Worm (Caenorhabditis elegans) whole organism, young adult: ENCODE measurements around the gene klp-12.

Experiments used
- B0261.1 ChIP-seq: sonication (generic microtip); optimal IDR thresholded peaks from 2 replicates; lab custom pipeline; 2016; ENCODE audit warnings: mild to moderate bottlenecking, missing genetic modification characterization, moderate library complexity, missing compliant biosample characterization
- B0336.3 ChIP-seq: fragments of 200-800 bp; sonication (Bioruptor generic); IDR thresholded peaks from 2 replicates; pipeline ENCODE4 v1.3.6; 2022; ENCODE audit warnings: missing genetic modification characterization, missing compliant biosample characterization
- C17E4.6 ChIP-seq: fragments of 200-800 bp; sonication (Bioruptor generic); IDR thresholded peaks from 2 replicates; pipeline ENCODE4 v1.3.6; 2022; ENCODE audit warnings: missing genetic modification reagents, missing genetic modification characterization, missing compliant biosample characterization
- F23B12.7 ChIP-seq: sonication (generic microtip); optimal IDR thresholded peaks from 2 replicates; lab custom pipeline; 2017; ENCODE audit warnings: missing genetic modification characterization, mild to moderate bottlenecking, missing compliant biosample characterization, antibody characterized with exemption, moderate library complexity; ENCODE audit not compliant: insufficient read depth
- F37B4.10 ChIP-seq: fragments of 200-800 bp; sonication (Bioruptor generic); IDR thresholded peaks from 2 replicates; pipeline ENCODE4 v1.3.6; 2022; ENCODE audit warnings: missing genetic modification characterization, missing compliant biosample characterization
- F52B5.7 ChIP-seq: sonication (generic microtip); optimal IDR thresholded peaks from 2 replicates; lab custom pipeline; 2016; ENCODE audit warnings: mild to moderate bottlenecking, missing genetic modification characterization, missing compliant biosample characterization
- F55B11.4 ChIP-seq: sonication (generic microtip); optimal IDR thresholded peaks from 2 replicates; lab custom pipeline; 2016; ENCODE audit warnings: missing compliant biosample characterization, missing genetic modification characterization, borderline replicate concordance; ENCODE audit not compliant: insufficient read depth
- F57A8.1 ChIP-seq: fragments of 200-800 bp; sonication (Bioruptor generic); optimal IDR thresholded peaks from 2 replicates; lab custom pipeline; 2018; ENCODE audit warnings: mild to moderate bottlenecking, missing genetic modification characterization, moderate library complexity, missing compliant biosample characterization
- F57C9.4 ChIP-seq: sonication (generic microtip); optimal IDR thresholded peaks from 2 replicates; lab custom pipeline; 2017; ENCODE audit warnings: mild to moderate bottlenecking, missing genetic modification characterization, missing compliant biosample characterization
- T07F8.4 ChIP-seq: sonication (generic microtip); optimal IDR thresholded peaks from 2 replicates; lab custom pipeline; 2016; ENCODE audit warnings: mild to moderate bottlenecking, missing genetic modification characterization, moderate library complexity, missing compliant biosample characterization
- Y53F4B.3 ChIP-seq: fragments of 200-800 bp; sonication (Bioruptor generic); IDR thresholded peaks from 2 replicates; pipeline ENCODE4 v1.3.6; 2022; ENCODE audit warnings: missing genetic modification reagents, missing genetic modification characterization, missing compliant biosample characterization
- Y53G8AR.9 ChIP-seq: fragments of 200-800 bp; sonication (Bioruptor generic); conservative IDR thresholded peaks from 2 replicates; pipeline ENCODE4 v1.3.6; 2022; ENCODE audit warnings: missing genetic modification reagents, missing genetic modification characterization, missing compliant biosample characterization
- aptf-2 ChIP-seq: fragments of 200-800 bp; sonication (Bioruptor generic); conservative IDR thresholded peaks from 2 replicates; pipeline ENCODE4 v1.3.6; 2022; ENCODE audit warnings: missing genetic modification reagents, missing genetic modification characterization, missing compliant biosample characterization
- attf-5 ChIP-seq: fragments of 200-800 bp; sonication (Bioruptor generic); optimal IDR thresholded peaks from 2 replicates; lab custom pipeline; 2018; ENCODE audit warnings: mild to moderate bottlenecking, missing genetic modification characterization, missing compliant biosample characterization
- ccch-3 ChIP-seq: fragments of 200-800 bp; sonication (Bioruptor generic); optimal IDR thresholded peaks from 2 replicates; lab custom pipeline; 2018; ENCODE audit warnings: mild to moderate bottlenecking, missing genetic modification characterization, missing compliant biosample characterization
- egl-18 ChIP-seq: fragments of 200-800 bp; sonication (Bioruptor generic); IDR thresholded peaks from 2 replicates; pipeline ENCODE4 v1.3.6; 2022; ENCODE audit warnings: missing genetic modification reagents, missing genetic modification characterization, missing compliant biosample characterization
- egrh-3 ChIP-seq: fragments of 200-800 bp; sonication (Bioruptor generic); IDR thresholded peaks from 2 replicates; pipeline ENCODE4 v1.3.6; 2022; ENCODE audit warnings: missing genetic modification reagents, missing genetic modification characterization, missing compliant biosample characterization
- ekl-4 ChIP-seq: fragments of 200-800 bp; sonication (Bioruptor generic); IDR thresholded peaks from 2 replicates; pipeline ENCODE4 v1.3.6; 2022; ENCODE audit warnings: missing genetic modification reagents, missing genetic modification characterization, missing compliant biosample characterization
- ets-4 ChIP-seq: fragments of 200-800 bp; sonication (Bioruptor generic); optimal IDR thresholded peaks from 2 replicates; lab custom pipeline; 2018; ENCODE audit warnings: mild to moderate bottlenecking, missing genetic modification characterization, missing compliant biosample characterization
- gei-17 ChIP-seq: fragments of 200-800 bp; sonication (Bioruptor generic); optimal IDR thresholded peaks from 2 replicates; lab custom pipeline; 2018; ENCODE audit warnings: mild to moderate bottlenecking, missing genetic modification characterization, missing compliant biosample characterization
- hmg-20 ChIP-seq: fragments of 200-800 bp; sonication (Bioruptor generic); IDR thresholded peaks from 2 replicates; pipeline ENCODE4 v1.3.6; 2022; ENCODE audit warnings: missing genetic modification reagents, missing genetic modification characterization, missing compliant biosample characterization
- hsf-1 ChIP-seq: fragments of 200-800 bp; sonication (Bioruptor generic); IDR thresholded peaks from 2 replicates; pipeline ENCODE4 v1.3.6; 2022; ENCODE audit warnings: missing genetic modification reagents, missing genetic modification characterization, missing compliant biosample characterization
- let-526 ChIP-seq: fragments of 200-800 bp; sonication (Bioruptor generic); IDR thresholded peaks from 2 replicates; pipeline ENCODE4 v1.3.6; 2022; ENCODE audit warnings: missing genetic modification reagents, missing genetic modification characterization, missing compliant biosample characterization
- lin-26 ChIP-seq: fragments of 200-800 bp; sonication (Bioruptor generic); IDR thresholded peaks from 2 replicates; pipeline ENCODE4 v1.3.6; 2022; ENCODE audit warnings: missing genetic modification reagents, missing genetic modification characterization, missing compliant biosample characterization
- lin-35 ChIP-seq, 3 experiments: fragments of 150-350 bp in 2 of 3; sonication (generic microtip) in 1 of 3; optimal IDR thresholded peaks; 2 replicates each; lab custom pipeline; 2014 to 2018; ENCODE audit warnings: missing biosample characterization in 3 of 3, missing genetic modification characterization in 3 of 3, missing genetic modification reagents in 3 of 3
- lir-1 ChIP-seq: fragments of 200-800 bp; sonication (Bioruptor generic); conservative IDR thresholded peaks from 2 replicates; pipeline ENCODE4 v1.3.6; 2022; ENCODE audit warnings: missing genetic modification reagents, missing genetic modification characterization, missing compliant biosample characterization
- madf-10 ChIP-seq: sonication (generic microtip); optimal IDR thresholded peaks from 2 replicates; lab custom pipeline; 2016; ENCODE audit warnings: mild to moderate bottlenecking, missing genetic modification characterization, missing compliant biosample characterization
- madf-3 ChIP-seq: fragments of 200-800 bp; sonication (Bioruptor generic); IDR thresholded peaks from 2 replicates; pipeline ENCODE4 v1.3.6; 2022; ENCODE audit warnings: missing genetic modification reagents, missing genetic modification characterization, missing compliant biosample characterization
- madf-6 ChIP-seq: fragments of 200-800 bp; sonication (Bioruptor generic); IDR thresholded peaks from 2 replicates; pipeline ENCODE4 v1.3.6; 2022; ENCODE audit warnings: missing genetic modification reagents, missing genetic modification characterization, missing compliant biosample characterization
- madf-8 ChIP-seq: fragments of 200-800 bp; sonication (Bioruptor generic); conservative IDR thresholded peaks from 2 replicates; pipeline ENCODE4 v1.3.6; 2022; ENCODE audit warnings: missing genetic modification reagents, missing genetic modification characterization, missing compliant biosample characterization
- nfya-1 ChIP-seq: sonication (generic microtip); optimal IDR thresholded peaks from 2 replicates; lab custom pipeline; 2017; ENCODE audit warnings: antibody characterized with exemption, missing compliant biosample characterization, missing genetic modification characterization, borderline replicate concordance; ENCODE audit not compliant: insufficient read depth
- nhr-179 ChIP-seq: sonication (generic microtip); optimal IDR thresholded peaks from 2 replicates; lab custom pipeline; 2016; ENCODE audit warnings: mild to moderate bottlenecking, missing genetic modification characterization, missing compliant biosample characterization
- nhr-27 ChIP-seq: fragments of 200-800 bp; sonication (Bioruptor generic); optimal IDR thresholded peaks from 2 replicates; lab custom pipeline; 2018; ENCODE audit warnings: mild to moderate bottlenecking, missing genetic modification characterization, moderate library complexity, missing compliant biosample characterization
- nhr-80 ChIP-seq: sonication (generic microtip); optimal IDR thresholded peaks from 2 replicates; lab custom pipeline; 2016; ENCODE audit warnings: missing genetic modification characterization, missing compliant biosample characterization
- nhr-90 ChIP-seq: sonication (generic microtip); optimal IDR thresholded peaks from 2 replicates; lab custom pipeline; 2016; ENCODE audit warnings: missing genotype, mild to moderate bottlenecking, missing genetic modification characterization, missing compliant biosample characterization
- rec-8 ChIP-seq, 2 experiments: sonication (generic microtip); optimal IDR thresholded peaks; 2 replicates each; lab custom pipeline; 2016; ENCODE audit warnings: mild to moderate bottlenecking in 2 of 2, missing genetic modification characterization in 2 of 2, missing genetic modification reagents in 2 of 2, missing genotype in 2 of 2, missing biosample characterization in 1 of 2, missing compliant biosample characterization in 1 of 2, moderate library complexity in 1 of 2
- sea-2 ChIP-seq: fragments of 200-800 bp; sonication (Bioruptor generic); IDR thresholded peaks from 2 replicates; pipeline ENCODE4 v1.3.6; 2022; ENCODE audit warnings: missing genetic modification characterization, missing compliant biosample characterization
- snpc-1.3 ChIP-seq: sonication (generic microtip); optimal IDR thresholded peaks from 2 replicates; lab custom pipeline; 2017; ENCODE audit warnings: missing genetic modification characterization, mild to moderate bottlenecking, missing compliant biosample characterization, antibody characterized with exemption, moderate library complexity, missing genotype, missing genetic modification reagents; ENCODE audit not compliant: insufficient read depth
- snpc-3.4 ChIP-seq: sonication (generic microtip); optimal IDR thresholded peaks from 2 replicates; lab custom pipeline; 2017; ENCODE audit warnings: missing genetic modification characterization, mild to moderate bottlenecking, missing compliant biosample characterization, antibody characterized with exemption, moderate library complexity, missing genotype, missing genetic modification reagents
- sptf-2 ChIP-seq: fragments of 200-800 bp; sonication (Bioruptor generic); optimal IDR thresholded peaks from 2 replicates; lab custom pipeline; 2018; ENCODE audit warnings: mild to moderate bottlenecking, missing genetic modification characterization, missing compliant biosample characterization
- tbp1 ChIP-seq: fragments of 200-800 bp; sonication (Bioruptor generic); optimal IDR thresholded peaks from 2 replicates; lab custom pipeline; 2018; ENCODE audit warnings: mild to moderate bottlenecking, missing genetic modification characterization, missing compliant biosample characterization
- tlf-1 ChIP-seq: fragments of 200-800 bp; sonication (Bioruptor generic); optimal IDR thresholded peaks from 2 replicates; lab custom pipeline; 2018; ENCODE audit warnings: mild to moderate bottlenecking, missing genetic modification characterization, missing compliant biosample characterization
- unc-130 ChIP-seq: sonication (generic microtip); optimal IDR thresholded peaks from 2 replicates; lab custom pipeline; 2016; ENCODE audit warnings: missing genetic modification reagents, missing genetic modification characterization, missing compliant biosample characterization
- zfh-2 ChIP-seq: fragments of 200-800 bp; sonication (Bioruptor generic); conservative IDR thresholded peaks from 2 replicates; pipeline ENCODE4 v1.3.6; 2022; ENCODE audit warnings: missing genetic modification reagents, missing genetic modification characterization, missing compliant biosample characterization
- zim-3 ChIP-seq: sonication (generic microtip); optimal IDR thresholded peaks from 2 replicates; lab custom pipeline; 2017; ENCODE audit warnings: mild to moderate bottlenecking, missing genetic modification characterization, moderate library complexity, missing compliant biosample characterization
- ztf-25 ChIP-seq: fragments of 200-800 bp; sonication (Bioruptor generic); IDR thresholded peaks from 2 replicates; pipeline ENCODE4 v1.3.6; 2022; ENCODE audit warnings: missing genetic modification reagents, missing genetic modification characterization, missing compliant biosample characterization
- ztf-6 ChIP-seq: fragments of 200-800 bp; sonication (Bioruptor generic); IDR thresholded peaks from 2 replicates; pipeline ENCODE4 v1.3.6; 2022; ENCODE audit warnings: missing genetic modification reagents, missing genetic modification characterization, missing compliant biosample characterization

klp-12 gene

ce11 chrIV:11340735-11341443, 18.8 kb downstream of the klp-12 start (continued):
- peak; percentile 17; the same call in 1 of the 2 replicates for TF ChIP-seq madf-8 (GFP tag; lab: Robert Waterston, UW)
- no peak for TF ChIP-seq snpc-3.4 (tag; lab: Kevin White, UChicago)
- TF ChIP-seq ccch-3 (GFP tag; lab: Kevin White, UChicago) = no peak
- no peak for TF ChIP-seq nhr-90 (tag; lab: Kevin White, UChicago)
- TF ChIP-seq T07F8.4 (tag; lab: Kevin White, UChicago) = no peak
- peak; percentile 71 for TF ChIP-seq madf-6 (GFP tag; lab: Robert Waterston, UW)
- peak; percentile 63 for TF ChIP-seq Y53G8AR.9 (GFP tag; lab: Robert Waterston, UW)
- TF ChIP-seq F37B4.10 (GFP tag; lab: Robert Waterston, UW) = 0 out of 2 replicates have a peak, but pooled peaks have one; percentile 13
- TF ChIP-seq zfh-2 (GFP tag; lab: Robert Waterston, UW) = no peak
- TF ChIP-seq lin-35 (GFP tag; optimal IDR thresholded peaks at IDR 0.05; lab: Kevin White, UChicago) = no peak
- no peak for TF ChIP-seq gei-17 (GFP tag; lab: Kevin White, UChicago)
- no peak for TF ChIP-seq ztf-25 (GFP tag; lab: Robert Waterston, UW)
- TF ChIP-seq F55B11.4 (tag; lab: Kevin White, UChicago) = no peak
- TF ChIP-seq F57C9.4 (tag; lab: Kevin White, UChicago) = no peak
- peak; percentile 7 for TF ChIP-seq tbp1 (GFP tag; lab: Kevin White, UChicago)
- TF ChIP-seq attf-5 (GFP tag; lab: Kevin White, UChicago) = no peak
- no peak for TF ChIP-seq sptf-2 (GFP tag; lab: Kevin White, UChicago)
- no peak for TF ChIP-seq unc-130 (GFP tag; lab: Kevin White, UChicago)
- TF ChIP-seq snpc-1.3 = peak; percentile 65
- no peak for TF ChIP-seq nhr-179 (tag; lab: Kevin White, UChicago)
- no peak for TF ChIP-seq C17E4.6 (GFP tag; lab: Robert Waterston, UW)
- 0 out of 2 replicates have a peak, but pooled peaks have one; percentile 6 for TF ChIP-seq madf-3 (GFP tag; lab: Robert Waterston, UW)
- TF ChIP-seq sea-2 (GFP tag; lab: Robert Waterston, UW) = no peak
- no peak for TF ChIP-seq egl-18 (GFP tag; lab: Robert Waterston, UW)
- no peak for TF ChIP-seq F23B12.7 (tag; lab: Kevin White, UChicago)
- no peak for TF ChIP-seq F57A8.1
- TF ChIP-seq let-526 (GFP tag; lab: Robert Waterston, UW) = no peak
- no peak for TF ChIP-seq nhr-80
- no peak for TF ChIP-seq B0261.1
- TF ChIP-seq nfya-1 (tag; lab: Kevin White, UChicago) = no peak
- TF ChIP-seq tlf-1 = peak; percentile 7
- TF ChIP-seq zim-3 (tag; lab: Kevin White, UChicago) = no peak
- no peak for TF ChIP-seq madf-10
- TF ChIP-seq lir-1 = no peak
- 0 out of 2 replicates have a peak, but pooled peaks have one; percentile 2 for TF ChIP-seq hmg-20
- no peak for TF ChIP-seq ets-4 (GFP tag; lab: Kevin White, UChicago)
- TF ChIP-seq lin-26 (GFP tag; lab: Robert Waterston, UW) = peak; percentile 92
- no peak for TF ChIP-seq nhr-27 (tag; lab: Kevin White, UChicago)
- TF ChIP-seq F52B5.7 (tag; lab: Kevin White, UChicago) = no peak
- TF ChIP-seq egrh-3 (GFP tag; lab: Robert Waterston, UW) = no peak
- TF ChIP-seq Y53F4B.3 (GFP tag; lab: Robert Waterston, UW) = 0 out of 2 replicates have a peak, but pooled peaks have one; percentile 11
- TF ChIP-seq B0336.3 (GFP tag; lab: Robert Waterston, UW) = no peak
- no peak for TF ChIP-seq aptf-2 (GFP tag; lab: Robert Waterston, UW)
- TF ChIP-seq ztf-6 (GFP tag; lab: Robert Waterston, UW) = no peak
- 0 out of 2 replicates have a peak, but pooled peaks have one; percentile 53 for TF ChIP-seq ekl-4
- no peak for TF ChIP-seq rec-8 (tag; optimal IDR thresholded peaks at IDR 0.05; lab: Kevin White, UChicago)
- TF ChIP-seq hsf-1 = peak; percentile 48; the same call in 1 of the 2 replicates
